Fruit fly (Drosophila melanogaster) whole organism, embryonic: Measurements from ENCODE around the gene Or82a.

Experiments
- Antp ChIP-seq: fragments of 200-800 bp; sonication (Bioruptor generic); optimal IDR thresholded peaks from 3 replicates; lab custom pipeline; 2016; ENCODE audit warnings: missing biosample characterization, missing genetic modification characterization
- Bgb ChIP-seq: fragments of 200-800 bp; sonication (Bioruptor generic); IDR thresholded peaks from 2 replicates; pipeline ENCODE4 v1.3.6; 2022; ENCODE audit warnings: missing biosample characterization, missing genetic modification characterization; ENCODE audit not compliant: partially characterized antibody
- CG10462 ChIP-seq: fragments of 200-800 bp; sonication (Bioruptor generic); optimal IDR thresholded peaks from 2 replicates; lab custom pipeline; 2016; ENCODE audit warnings: missing biosample characterization, missing genetic modification characterization
- CG11398 ChIP-seq: fragments of 200-800 bp; sonication (Bioruptor generic); optimal IDR thresholded peaks from 2 replicates; lab custom pipeline; 2016; ENCODE audit warnings: missing biosample characterization, missing genetic modification characterization
- CG11456 ChIP-seq: fragments of 200-800 bp; sonication (Bioruptor generic); IDR thresholded peaks from 3 replicates; pipeline ENCODE4 v1.3.6; 2022; ENCODE audit warnings: missing biosample characterization, missing genetic modification characterization
- CG13123 ChIP-seq: fragments of 200-800 bp; sonication (Bioruptor generic); optimal IDR thresholded peaks from 2 replicates; lab custom pipeline; 2016; ENCODE audit warnings: missing biosample characterization, missing genetic modification characterization
- CG13624 ChIP-seq: fragments of 200-800 bp; sonication (Bioruptor generic); optimal IDR thresholded peaks from 2 replicates; lab custom pipeline; 2016; ENCODE audit warnings: missing biosample characterization, missing genetic modification characterization
- CG14667 ChIP-seq: fragments of 200-800 bp; sonication (Bioruptor generic); IDR thresholded peaks from 2 replicates; pipeline ENCODE4 v1.3.6; 2022; ENCODE audit warnings: missing biosample characterization, missing genetic modification characterization
- CG16863 ChIP-seq: fragments of 200-800 bp; sonication (Bioruptor generic); optimal IDR thresholded peaks from 3 replicates; lab custom pipeline; 2016; ENCODE audit warnings: missing biosample characterization, missing genetic modification characterization
- CG17829 ChIP-seq: fragments of 200-800 bp; optimal IDR thresholded peaks from 2 replicates; lab custom pipeline; 2019; ENCODE audit warnings: missing biosample characterization, mild to moderate bottlenecking, missing genetic modification characterization, moderate library complexity
- CG2202 ChIP-seq: fragments of 200-800 bp; sonication (Bioruptor generic); optimal IDR thresholded peaks from 2 replicates; lab custom pipeline; 2018; ENCODE audit warnings: missing biosample characterization, mild to moderate bottlenecking, missing genetic modification characterization
- CG31224 ChIP-seq: fragments of 200-800 bp; sonication (Bioruptor generic); IDR thresholded peaks from 2 replicates; pipeline ENCODE4 v1.3.6; 2022; ENCODE audit warnings: missing biosample characterization, missing genetic modification characterization
- CG3163 ChIP-seq: fragments of 200-800 bp; sonication (Bioruptor generic); optimal IDR thresholded peaks from 3 replicates; lab custom pipeline; 2016; ENCODE audit warnings: missing biosample characterization, missing genetic modification characterization
- CG4854 ChIP-seq: fragments of 200-800 bp; sonication (Bioruptor generic); optimal IDR thresholded peaks from 2 replicates; lab custom pipeline; 2016; ENCODE audit warnings: missing biosample characterization, missing genetic modification characterization, inconsistent platforms
- CG5245 ChIP-seq: fragments of 200-800 bp; sonication (Bioruptor generic); optimal IDR thresholded peaks from 3 replicates; lab custom pipeline; 2016; ENCODE audit warnings: missing biosample characterization, missing genetic modification characterization
- CG7745 ChIP-seq: fragments of 200-800 bp; sonication (Bioruptor generic); optimal IDR thresholded peaks from 2 replicates; lab custom pipeline; 2018; ENCODE audit warnings: missing biosample characterization, mild to moderate bottlenecking, missing genetic modification characterization, moderate library complexity
- CG9437 ChIP-seq: fragments of 200-800 bp; sonication (Bioruptor generic); optimal IDR thresholded peaks from 2 replicates; lab custom pipeline; 2018; ENCODE audit warnings: missing biosample characterization, mild to moderate bottlenecking, missing genetic modification characterization
- D19B ChIP-seq: fragments of 200-800 bp; sonication (Bioruptor generic); optimal IDR thresholded peaks from 2 replicates; lab custom pipeline; 2017; ENCODE audit warnings: missing biosample characterization, mild to moderate bottlenecking, missing genetic modification characterization
- Dip2 ChIP-seq: fragments of 200-800 bp; sonication (Bioruptor generic); IDR thresholded peaks from 2 replicates; pipeline ENCODE4 v1.3.6; 2022; ENCODE audit warnings: missing biosample characterization, missing genetic modification characterization
- Hr3 ChIP-seq: fragments of 200-800 bp; sonication (Bioruptor generic); optimal IDR thresholded peaks from 3 replicates; lab custom pipeline; 2016; ENCODE audit warnings: missing biosample characterization, missing genetic modification characterization
- Hsf ChIP-seq: fragments of 200-800 bp; sonication (Bioruptor generic); optimal IDR thresholded peaks from 3 replicates; lab custom pipeline; 2016; ENCODE audit warnings: missing biosample characterization, missing genetic modification characterization
- Mad ChIP-seq: fragments of 200-800 bp; sonication (Bioruptor generic); optimal IDR thresholded peaks from 2 replicates; lab custom pipeline; 2016; ENCODE audit warnings: missing biosample characterization, missing genetic modification characterization
- Mes4 ChIP-seq: fragments of 200-800 bp; sonication (Bioruptor generic); optimal IDR thresholded peaks from 2 replicates; lab custom pipeline; 2016; ENCODE audit warnings: missing biosample characterization, missing genetic modification characterization
- NC2β ChIP-seq: fragments of 200-800 bp; sonication (Bioruptor generic); optimal IDR thresholded peaks from 2 replicates; lab custom pipeline; 2016; ENCODE audit warnings: missing biosample characterization, missing genetic modification characterization
- Opbp ChIP-seq: fragments of 200-800 bp; sonication (Bioruptor generic); IDR thresholded peaks from 3 replicates; pipeline ENCODE4 v1.3.6; 2022; ENCODE audit warnings: missing biosample characterization, missing genetic modification characterization; ENCODE audit not compliant: partially characterized antibody
- PHDP ChIP-seq: fragments of 200-800 bp; sonication (Bioruptor generic); optimal IDR thresholded peaks from 3 replicates; lab custom pipeline; 2018; ENCODE audit warnings: missing biosample characterization, mild to moderate bottlenecking, missing genetic modification characterization, moderate library complexity
- Poxn ChIP-seq: fragments of 200-800 bp; sonication (Bioruptor generic); IDR thresholded peaks from 2 replicates; pipeline ENCODE4 v1.3.6; 2022; ENCODE audit warnings: missing biosample characterization, missing genetic modification characterization
- Rfx ChIP-seq: fragments of 200-800 bp; sonication (Bioruptor generic); IDR thresholded peaks from 2 replicates; pipeline ENCODE4 v1.3.6; 2022; ENCODE audit warnings: missing biosample characterization, missing genetic modification characterization
- Sry-δ ChIP-seq: fragments of 200-800 bp; sonication (Bioruptor generic); optimal IDR thresholded peaks from 2 replicates; lab custom pipeline; 2016; ENCODE audit warnings: missing biosample characterization, missing genetic modification characterization
- Ssrp ChIP-seq: fragments of 200-800 bp; sonication (Bioruptor generic); optimal IDR thresholded peaks from 2 replicates; lab custom pipeline; 2018; ENCODE audit warnings: missing biosample characterization, mild to moderate bottlenecking, missing genetic modification characterization, moderate library complexity
- Taf1 ChIP-seq: fragments of 200-800 bp; sonication (Bioruptor generic); IDR thresholded peaks from 2 replicates; pipeline ENCODE4 v1.3.6; 2022; ENCODE audit warnings: missing biosample characterization, missing genetic modification characterization
- ase ChIP-seq: fragments of 200-800 bp; sonication (Bioruptor generic); IDR thresholded peaks from 3 replicates; pipeline ENCODE4 v1.3.6; 2022; ENCODE audit warnings: missing biosample characterization, missing genetic modification characterization
- bbx ChIP-seq: fragments of 200-800 bp; sonication (Bioruptor generic); IDR thresholded peaks from 2 replicates; pipeline ENCODE4 v1.3.6; 2022; ENCODE audit warnings: missing biosample characterization, missing genetic modification characterization; ENCODE audit not compliant: partially characterized antibody
- chif ChIP-seq, 2 experiments: fragments of 200-800 bp; sonication (Bioruptor generic); optimal IDR thresholded peaks; 3 replicates each; lab custom pipeline; 2016; ENCODE audit warnings: missing biosample characterization in 2 of 2, missing genetic modification characterization in 2 of 2
- crc ChIP-seq: fragments of 200-800 bp; sonication (Bioruptor generic); optimal IDR thresholded peaks from 2 replicates; lab custom pipeline; 2016; ENCODE audit warnings: missing biosample characterization, missing genetic modification characterization
- croc ChIP-seq: fragments of 200-800 bp; sonication (Bioruptor generic); conservative IDR thresholded peaks from 3 replicates; pipeline ENCODE4 v1.3.6; 2022; ENCODE audit warnings: missing biosample characterization, missing genetic modification characterization
- cwo ChIP-seq: fragments of 200-800 bp; sonication (Bioruptor generic); optimal IDR thresholded peaks from 3 replicates; lab custom pipeline; 2017; ENCODE audit warnings: missing biosample characterization, missing genetic modification characterization, mild to moderate bottlenecking, moderate library complexity, missing genetic modification reagents
- danr ChIP-seq: fragments of 200-800 bp; sonication (Bioruptor generic); IDR thresholded peaks from 2 replicates; pipeline ENCODE4 v1.3.6; 2022; ENCODE audit warnings: missing biosample characterization, missing genetic modification characterization
- en ChIP-seq: fragments of 200-800 bp; sonication (Bioruptor generic); optimal IDR thresholded peaks from 2 replicates; lab custom pipeline; 2016; ENCODE audit warnings: missing biosample characterization, missing genetic modification characterization
- ewg ChIP-seq: fragments of 200-800 bp; sonication (Bioruptor generic); optimal IDR thresholded peaks from 3 replicates; lab custom pipeline; 2017; ENCODE audit warnings: mild to moderate bottlenecking, missing biosample characterization, missing genetic modification reagents, missing genetic modification characterization
- fru ChIP-seq: fragments of >200 bp; optimal IDR thresholded peaks from 2 replicates; lab custom pipeline; 2017
- gce ChIP-seq: fragments of 200-800 bp; sonication (Bioruptor generic); IDR thresholded peaks from 3 replicates; pipeline ENCODE4 v1.3.6; 2022; ENCODE audit warnings: missing biosample characterization, missing genetic modification characterization
- gt ChIP-seq: fragments of 200-800 bp; sonication (Bioruptor generic); IDR thresholded peaks from 2 replicates; pipeline ENCODE4 v1.3.6; 2022; ENCODE audit warnings: missing biosample characterization, missing genetic modification characterization
- org-1 ChIP-seq: fragments of 200-800 bp; sonication (Bioruptor generic); optimal IDR thresholded peaks from 2 replicates; lab custom pipeline; 2017; ENCODE audit warnings: missing biosample characterization, missing genetic modification characterization
- prd ChIP-seq, 3 experiments: fragments of >200 bp in 2 of 3; fragments of 200-800 bp in 1 of 3; sonication (Bioruptor generic) in 1 of 3; optimal IDR thresholded peaks in 2 of 3; IDR thresholded peaks in 1 of 3; 2 replicates in 2 of 3; 3 replicates in 1 of 3; pipeline versions ENCODE4 v1.3.6 to Lab custom; 2017 to 2022; ENCODE audit warnings: missing biosample characterization in 1 of 3, missing genetic modification characterization in 1 of 3
- ro ChIP-seq: fragments of 200-800 bp; sonication (Bioruptor generic); IDR thresholded peaks from 2 replicates; pipeline ENCODE4 v1.3.6; 2022; ENCODE audit warnings: missing biosample characterization, missing genetic modification characterization
- sim ChIP-seq: fragments of 200-800 bp; sonication (Bioruptor generic); IDR thresholded peaks from 2 replicates; pipeline ENCODE4 v1.3.6; 2022; ENCODE audit warnings: missing biosample characterization, missing genetic modification characterization
- tgo ChIP-seq: fragments of 200-800 bp; sonication (Bioruptor generic); IDR thresholded peaks from 3 replicates; pipeline ENCODE4 v1.3.6; 2022; ENCODE audit warnings: missing biosample characterization, missing genetic modification characterization
- tll ChIP-seq, 2 experiments: fragments of 200-800 bp in 1 of 2; fragments of >200 bp in 1 of 2; sonication (Bioruptor generic) in 1 of 2; optimal IDR thresholded peaks; 2 replicates each; lab custom pipeline; 2017 to 2019; ENCODE audit warnings: missing biosample characterization in 2 of 2, missing genetic modification characterization in 2 of 2, mild to moderate bottlenecking in 1 of 2, moderate library complexity in 1 of 2
- trem ChIP-seq: fragments of 200-800 bp; optimal IDR thresholded peaks from 3 replicates; lab custom pipeline; 2019; ENCODE audit warnings: missing biosample characterization, mild to moderate bottlenecking, missing genetic modification characterization, moderate library complexity
- zen ChIP-seq: fragments of 200-800 bp; sonication (Bioruptor generic); optimal IDR thresholded peaks from 3 replicates; lab custom pipeline; 2018; ENCODE audit warnings: missing biosample characterization, mild to moderate bottlenecking, missing genetic modification characterization, moderate library complexity

The Or82a gene

DNA sequence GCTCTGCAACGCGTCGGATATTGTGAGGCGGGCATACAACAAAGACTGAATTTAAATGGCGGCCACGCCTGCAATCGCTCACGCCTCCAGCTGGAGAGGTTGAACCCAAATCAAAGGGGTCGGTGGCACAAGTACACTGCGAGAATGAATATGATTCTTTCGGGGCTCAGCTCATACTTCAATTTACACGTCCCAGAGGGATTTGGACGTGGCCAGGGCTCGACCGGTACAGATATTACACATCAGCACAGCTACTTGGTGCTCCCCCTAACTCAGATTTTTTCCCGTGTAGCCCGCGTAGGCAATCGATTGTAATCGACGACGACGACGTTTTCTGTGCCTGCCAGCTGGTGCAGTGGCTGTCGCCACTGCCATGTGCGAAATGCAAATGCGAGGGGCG is 42.7 kb upstream of the Or82a start (continued):
- TF ChIP-seq en (GFP tag; lab: Kevin White, UChicago): peak; percentile 46
- TF ChIP-seq Rfx: peak; percentile 88
- no peak for TF ChIP-seq tll (GFP tag; optimal IDR thresholded peaks at IDR 0.05; lab: Kevin White, UChicago)
- TF ChIP-seq trem: peak; percentile 31
- peak; percentile 63 for TF ChIP-seq org-1 (GFP tag; lab: Kevin White, UChicago)
- TF ChIP-seq Sry-δ (GFP tag; lab: Kevin White, UChicago): peak; percentile 40
- peak; percentile 71 for TF ChIP-seq Hsf (GFP tag; lab: Kevin White, UChicago)
- TF ChIP-seq Poxn: no peak
- peak; percentile 90 for TF ChIP-seq tgo (GFP tag; lab: Robert Waterston, UW)
- TF ChIP-seq CG5245 (GFP tag; lab: Kevin White, UChicago): peak; percentile 82
- TF ChIP-seq sim (GFP tag; lab: Robert Waterston, UW): 0 out of 2 replicates have a peak, but pooled peaks have one; percentile 34
- TF ChIP-seq Hr3 (GFP tag; lab: Kevin White, UChicago): peak; percentile 70
- TF ChIP-seq CG31224 (GFP tag; lab: Robert Waterston, UW): peak; percentile 75
- TF ChIP-seq ase: peak; percentile 87
- peak; percentile 89 for TF ChIP-seq Antp (GFP tag; lab: Kevin White, UChicago)
- TF ChIP-seq gce (GFP tag; lab: Robert Waterston, UW): peak; percentile 89
- peak; percentile 29 for TF ChIP-seq Mad (GFP tag; lab: Kevin White, UChicago)
- TF ChIP-seq cwo (GFP tag; lab: Kevin White, UChicago): peak; percentile 57
- peak; percentile 75; the same call in 1 of the 2 replicates for TF ChIP-seq gt
- TF ChIP-seq CG13624 (GFP tag; lab: Kevin White, UChicago): peak; percentile 69
- peak; percentile 61 for TF ChIP-seq PHDP (tag; lab: Kevin White, UChicago)
- no peak for TF ChIP-seq CG7745 (tag; lab: Kevin White, UChicago)
- no peak for TF ChIP-seq CG2202 (tag; lab: Kevin White, UChicago)
- peak; percentile 32 for TF ChIP-seq CG3163 (GFP tag; lab: Kevin White, UChicago)
- TF ChIP-seq Opbp (GFP tag; lab: Robert Waterston, UW): no peak
- peak; percentile 69 for TF ChIP-seq Ssrp (tag; lab: Kevin White, UChicago)
- TF ChIP-seq Taf1: peak; percentile 52; the same call in 1 of the 2 replicates
- TF ChIP-seq zen (tag; lab: Kevin White, UChicago): peak; percentile 35
- TF ChIP-seq CG10462 (GFP tag; lab: Kevin White, UChicago): peak; percentile 8
- TF ChIP-seq CG11456: peak; percentile 89
- TF ChIP-seq CG4854 (GFP tag; lab: Kevin White, UChicago): peak; percentile 8
- peak; percentile 89 for TF ChIP-seq CG14667 (GFP tag; lab: Robert Waterston, UW)
- TF ChIP-seq D19B (GFP tag; lab: Kevin White, UChicago): no peak
- peak; percentile 68 for TF ChIP-seq CG11398
- TF ChIP-seq bbx (GFP tag; lab: Robert Waterston, UW): no peak
- TF ChIP-seq chif (GFP tag; optimal IDR thresholded peaks at IDR 0.05; lab: Kevin White, UChicago): peak; percentile 57 to 78
- TF ChIP-seq prd (optimal IDR thresholded peaks at IDR 0.05; lab: Kevin White, UChicago): no peak
- TF ChIP-seq prd (GFP tag; IDR thresholded peaks at IDR 0.05; lab: Robert Waterston, UW): peak; percentile 93
- TF ChIP-seq danr (GFP tag; lab: Robert Waterston, UW): peak; percentile 73
- no peak for TF ChIP-seq Bgb
- TF ChIP-seq Mes4 (GFP tag; lab: Kevin White, UChicago): peak; percentile 56
- TF ChIP-seq NC2β (GFP tag; lab: Kevin White, UChicago): peak; percentile 58
- peak; percentile 74 for TF ChIP-seq CG16863
- no peak for TF ChIP-seq fru (lab: Kevin White, UChicago)
- peak; percentile 26 for TF ChIP-seq CG13123 (GFP tag; lab: Kevin White, UChicago)
- peak; percentile 79 for TF ChIP-seq ro (GFP tag; lab: Robert Waterston, UW)
- TF ChIP-seq CG17829 (tag; lab: Kevin White, UChicago): peak; percentile 73
- peak; percentile 39; the same call in 1 of the 2 replicates for TF ChIP-seq Dip2
- TF ChIP-seq CG9437 (GFP tag; lab: Kevin White, UChicago): peak; percentile 39
- peak; percentile 32 for TF ChIP-seq crc (GFP tag; lab: Kevin White, UChicago)
- peak; percentile 66 for TF ChIP-seq ewg (GFP tag; lab: Kevin White, UChicago)
- peak; percentile 74 for TF ChIP-seq croc (GFP tag; lab: Robert Waterston, UW)
